Fruit fly (Drosophila melanogaster) Kc167 (cell line): ENCODE measurements around the gene CG7227.
"Not testable (repeated sequence)": the region's sequence is repeated elsewhere in the genome, so short reads cannot be mapped to it uniquely, and the experiment has no call there.

ENCODE experiments used
- Myc ChIP-seq: fragments of >200 bp; optimal IDR thresholded peaks from 2 replicates; lab custom pipeline; 2017; ENCODE audit warnings: missing external identifiers
- Sin3A ChIP-seq: fragments of >200 bp; optimal IDR thresholded peaks from 2 replicates; lab custom pipeline; 2018; ENCODE audit warnings: missing external identifiers
- h ChIP-seq: fragments of >200 bp; optimal IDR thresholded peaks from 3 replicates; lab custom pipeline; 2018; ENCODE audit warnings: missing external identifiers
- insv ChIP-seq: fragments of >200 bp; optimal IDR thresholded peaks from 3 replicates; lab custom pipeline; 2018; ENCODE audit warnings: missing external identifiers
- psq ChIP-seq: fragments of >200 bp; optimal IDR thresholded peaks from 2 replicates; lab custom pipeline; 2017; ENCODE audit warnings: missing external identifiers
- ttk ChIP-seq: sonication (Bioruptor generic); optimal IDR thresholded peaks from 2 replicates; lab custom pipeline; 2017; ENCODE audit warnings: missing external identifiers

Gene CG7227

DNA sequence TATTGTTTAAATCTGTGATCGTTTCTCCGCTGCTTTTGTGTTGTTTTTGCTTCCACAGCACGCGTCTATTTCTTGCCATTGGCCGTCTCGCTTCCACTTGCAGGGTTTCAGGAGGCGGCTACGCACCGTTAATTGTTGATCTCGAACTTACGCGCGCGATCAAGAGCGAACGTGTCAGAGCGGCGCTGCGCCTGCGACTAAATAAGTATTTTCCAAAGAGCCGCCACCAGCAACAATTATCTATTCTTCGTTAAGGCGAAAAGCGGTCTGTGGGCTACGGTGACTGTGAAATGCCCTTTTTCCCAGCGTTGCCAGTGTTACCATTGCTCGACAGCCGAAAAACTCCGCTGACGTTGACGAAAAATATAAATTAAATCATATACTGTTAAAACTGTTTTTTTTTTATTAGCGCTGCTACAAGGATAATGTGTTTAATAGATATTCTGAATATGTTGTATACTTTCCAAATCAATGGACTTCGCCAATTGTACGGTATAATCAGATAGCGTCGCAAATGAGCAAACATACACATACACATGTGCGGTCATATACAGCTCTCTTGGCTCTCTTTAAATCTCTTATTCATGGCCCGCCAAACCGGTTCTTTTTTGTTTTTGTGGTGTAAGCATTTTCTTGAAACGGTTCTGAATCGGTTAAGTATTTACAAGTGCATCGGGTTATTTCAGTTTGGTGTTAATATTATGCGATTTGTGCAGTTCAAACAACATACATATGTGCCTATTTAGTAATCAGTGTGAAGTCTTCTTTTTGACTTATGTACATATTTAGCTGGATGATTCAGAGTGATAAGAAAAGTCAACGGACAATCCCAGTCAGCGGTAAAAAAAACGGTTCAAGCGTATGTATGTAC lies 3.7 kb downstream of the CG7227 start, which contains the start of gene pes:
pes (minus strand) TSS at position 201 of the 871 bp plus-strand sequence.
- no peak for TF ChIP-seq h (lab: Kevin White, UChicago)
- TF ChIP-seq Myc (lab: Kevin White, UChicago) = no peak
- TF ChIP-seq ttk (lab: Kevin White, UChicago) = no peak
- no peak for TF ChIP-seq psq (lab: Kevin White, UChicago)

DNA sequence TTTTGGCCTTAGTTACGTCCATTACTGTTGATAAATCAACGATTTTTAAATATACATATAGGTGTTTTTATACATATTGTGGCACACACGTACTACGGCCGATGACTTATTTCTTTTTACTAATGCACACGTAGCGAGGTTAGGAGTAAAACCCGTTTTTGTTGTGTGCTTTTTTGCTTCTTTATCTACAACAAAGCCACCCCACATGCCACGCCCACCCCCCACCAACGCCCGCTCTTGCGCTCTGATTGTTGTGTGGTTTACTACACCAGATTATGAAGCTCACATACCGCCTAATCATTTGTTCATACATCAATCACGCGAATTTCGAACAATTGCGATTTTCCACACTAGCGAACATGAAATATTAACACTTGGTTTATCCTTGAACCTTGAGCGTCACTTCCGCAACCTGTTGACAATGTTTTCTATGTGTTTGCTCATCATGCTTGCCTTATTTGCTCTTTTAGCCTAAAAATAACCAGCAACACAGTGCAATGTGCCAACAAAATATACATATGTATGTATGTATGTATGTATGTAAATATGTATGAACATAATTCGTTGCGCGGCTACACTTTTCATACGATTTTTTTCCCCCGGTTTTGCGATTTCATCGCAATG lies 4.8 kb downstream of the CG7227 start:
- no peak for TF ChIP-seq insv (lab: Kevin White, UChicago)
- TF ChIP-seq Sin3A = no peak
- TF ChIP-seq h (lab: Kevin White, UChicago) = no peak
- no peak for TF ChIP-seq Myc (lab: Kevin White, UChicago)
- TF ChIP-seq psq (lab: Kevin White, UChicago) = no peak
- TF ChIP-seq ttk (lab: Kevin White, UChicago) = no peak

DNA sequence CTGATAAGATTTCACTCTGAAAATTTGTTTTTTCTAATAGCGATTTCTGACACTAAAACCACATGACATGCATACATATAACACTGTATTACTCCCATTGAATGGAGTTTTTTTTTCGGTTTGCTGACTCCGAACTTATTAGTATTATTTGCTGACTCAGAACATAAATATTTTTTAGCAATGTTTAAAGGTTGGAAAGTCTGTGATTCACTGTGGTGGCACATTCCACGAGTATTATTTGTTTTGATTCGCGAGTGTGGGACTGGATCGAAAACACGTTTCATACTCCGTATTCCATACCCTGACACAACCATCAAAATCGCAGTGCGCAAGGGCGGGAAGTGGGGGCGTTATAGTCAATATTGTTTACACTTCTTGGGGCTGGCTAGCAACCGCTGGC lies 5.3 kb downstream of the CG7227 start:
- no peak for TF ChIP-seq h (lab: Kevin White, UChicago)
- TF ChIP-seq Sin3A = no peak
- no peak for TF ChIP-seq psq (lab: Kevin White, UChicago)
- no peak for TF ChIP-seq insv (lab: Kevin White, UChicago)
- TF ChIP-seq Myc (lab: Kevin White, UChicago) = no peak
- no peak for TF ChIP-seq ttk (lab: Kevin White, UChicago)

DNA sequence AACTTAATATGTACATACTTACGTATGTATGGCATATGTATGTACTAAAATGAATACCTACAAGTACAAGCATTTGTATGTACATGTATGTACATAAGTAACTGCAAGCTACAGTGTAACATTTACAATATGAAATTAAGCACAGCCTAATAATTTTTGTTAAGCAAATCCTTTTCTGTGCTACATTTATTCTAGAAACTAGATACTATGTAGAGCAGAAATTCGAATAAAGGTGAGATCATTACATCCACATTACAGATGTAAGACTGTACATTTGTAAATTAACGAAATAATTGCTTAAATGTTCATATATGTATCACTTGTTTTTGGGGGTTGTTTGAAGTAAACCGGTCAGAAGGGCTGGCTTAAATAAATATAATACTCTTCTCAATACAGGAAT lies 6.0 kb downstream of the CG7227 start:
- TF ChIP-seq h (lab: Kevin White, UChicago) (no peak), psq (lab: Kevin White, UChicago) (no peak), Myc (lab: Kevin White, UChicago) (no peak), ttk (lab: Kevin White, UChicago) (no peak), Sin3A (no peak), insv (lab: Kevin White, UChicago) (no peak)

DNA sequence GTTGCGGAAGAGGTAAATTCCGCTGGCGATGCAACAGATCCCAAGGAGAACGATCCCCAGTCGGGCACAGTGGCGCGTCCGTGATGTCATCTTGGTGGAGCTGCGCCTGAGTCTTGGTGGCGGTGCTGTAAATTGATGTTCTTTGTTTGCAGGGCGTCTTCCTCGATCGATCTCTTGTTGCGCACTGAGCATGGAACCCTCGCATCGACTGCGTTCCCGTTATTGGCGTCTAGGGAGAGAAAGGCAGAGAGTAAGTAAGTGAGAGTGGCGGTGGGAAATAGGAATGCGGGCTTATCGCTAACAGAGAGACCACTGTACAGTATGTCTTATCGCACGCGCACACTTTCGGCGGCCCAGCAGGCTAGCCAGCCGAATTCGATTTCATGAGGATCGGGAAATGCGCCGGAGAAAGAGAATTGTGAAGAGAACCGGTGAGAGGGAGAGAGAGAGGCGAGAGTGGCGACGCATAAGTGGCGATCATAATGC lies 6.5 kb downstream of the CG7227 start:
- TF ChIP-seq psq (lab: Kevin White, UChicago) (no peak), insv (lab: Kevin White, UChicago) (no peak), Sin3A (no peak), h (lab: Kevin White, UChicago) (no peak), ttk (lab: Kevin White, UChicago) (no peak), Myc (lab: Kevin White, UChicago) (no peak)

DNA sequence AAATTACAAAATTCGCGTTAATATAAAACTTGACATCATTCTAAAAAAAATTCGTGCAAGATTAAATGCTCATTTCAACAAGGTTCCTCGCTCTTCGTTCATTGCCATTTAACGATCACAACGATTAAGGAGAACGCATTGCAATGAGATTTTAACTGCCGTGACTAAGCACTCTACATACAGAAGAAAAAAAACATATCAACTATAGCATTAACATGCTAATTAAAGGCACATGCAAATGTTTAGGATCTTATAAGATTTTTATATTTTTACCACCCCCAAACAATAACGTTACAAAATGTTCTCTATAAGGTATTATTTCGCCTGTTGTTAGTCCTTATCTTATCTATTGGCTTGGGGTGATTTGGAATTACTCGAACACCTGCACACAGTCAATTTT lies 7.2 kb downstream of the CG7227 start:
- no peak for TF ChIP-seq Myc (lab: Kevin White, UChicago)
- TF ChIP-seq psq (lab: Kevin White, UChicago) = no peak
- no peak for TF ChIP-seq insv (lab: Kevin White, UChicago)
- no peak for TF ChIP-seq Sin3A
- no peak for TF ChIP-seq h (lab: Kevin White, UChicago)
- TF ChIP-seq ttk (lab: Kevin White, UChicago) = no peak

DNA sequence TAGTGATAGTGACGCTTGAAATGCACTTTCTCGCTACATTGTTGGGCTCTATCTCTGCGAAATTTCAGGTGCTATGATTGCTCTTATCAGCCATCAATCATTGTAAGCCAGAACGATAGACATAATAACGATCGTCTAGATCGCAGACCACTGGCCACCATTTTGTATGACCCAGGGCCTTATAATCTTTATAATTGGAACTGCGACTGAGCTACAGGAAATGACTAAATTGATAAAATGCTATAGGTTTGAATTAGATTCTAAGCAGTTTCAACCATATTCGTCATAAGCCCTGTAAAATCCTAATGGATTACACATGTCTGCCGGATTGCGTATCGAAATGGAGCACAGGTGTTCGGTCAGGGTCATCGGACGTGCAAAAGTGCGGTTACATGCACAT lies 8.1 kb downstream of the CG7227 start:
- TF ChIP-seq insv (lab: Kevin White, UChicago) = no peak
- TF ChIP-seq Sin3A = no peak
- no peak for TF ChIP-seq Myc (lab: Kevin White, UChicago)
- TF ChIP-seq h (lab: Kevin White, UChicago) = no peak
- no peak for TF ChIP-seq ttk (lab: Kevin White, UChicago)

DNA sequence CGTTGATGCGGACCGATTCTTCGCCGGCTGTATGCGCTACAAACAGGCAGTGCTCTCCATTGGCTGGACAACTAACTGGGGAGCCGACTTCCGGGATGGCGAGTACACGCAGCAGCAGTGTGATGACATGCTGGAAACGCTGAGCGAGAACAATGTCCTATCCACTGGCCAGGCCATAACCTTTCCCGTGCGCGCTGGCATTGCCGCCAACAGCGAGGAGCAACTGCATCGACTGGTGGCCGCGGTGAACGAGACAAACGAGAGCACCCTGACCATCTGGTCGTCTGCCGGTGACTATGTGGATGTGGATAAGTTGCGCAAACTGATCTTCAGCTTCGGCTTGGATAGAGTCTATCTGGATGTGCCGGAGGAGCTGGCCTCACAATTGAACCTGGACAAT lies 11.7 kb downstream of the CG7227 start:
- TF ChIP-seq psq (lab: Kevin White, UChicago) (no peak), h (lab: Kevin White, UChicago) (no peak), insv (lab: Kevin White, UChicago) (no peak), ttk (lab: Kevin White, UChicago) (no peak), Myc (lab: Kevin White, UChicago) (no peak)

DNA sequence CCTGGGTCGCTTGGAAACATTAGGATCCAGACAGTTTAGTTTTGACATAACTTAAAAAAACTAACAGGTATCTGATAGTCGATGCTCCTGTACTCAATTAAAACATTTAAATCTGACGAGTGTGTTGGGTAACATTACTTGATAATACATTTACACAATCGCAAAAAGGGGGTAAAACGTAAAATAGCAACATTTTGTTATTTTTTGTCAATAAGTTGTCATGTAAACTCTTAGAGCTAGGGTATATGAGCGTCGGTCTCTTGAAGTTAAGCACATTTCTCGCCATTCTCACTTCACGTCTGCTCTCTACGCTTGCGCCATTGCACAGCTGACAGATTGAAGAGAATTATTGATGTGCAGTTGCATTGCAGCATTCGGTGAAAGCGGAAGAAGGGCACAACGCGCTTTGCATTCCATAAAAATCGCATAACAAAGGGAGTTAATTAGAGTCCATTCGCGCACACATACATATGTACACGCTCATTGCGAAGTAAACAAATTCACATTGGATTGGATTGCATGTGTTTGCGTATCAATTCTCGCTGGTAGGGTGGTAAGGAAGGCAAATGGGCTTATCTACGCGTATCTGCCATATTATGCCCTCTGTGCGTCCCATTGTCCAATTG lies 12.9 kb downstream of the CG7227 start:
- TF ChIP-seq ttk (lab: Kevin White, UChicago) (no peak), insv (lab: Kevin White, UChicago) (no peak), psq (lab: Kevin White, UChicago) (no peak), Sin3A (no peak), h (lab: Kevin White, UChicago) (no peak)

DNA sequence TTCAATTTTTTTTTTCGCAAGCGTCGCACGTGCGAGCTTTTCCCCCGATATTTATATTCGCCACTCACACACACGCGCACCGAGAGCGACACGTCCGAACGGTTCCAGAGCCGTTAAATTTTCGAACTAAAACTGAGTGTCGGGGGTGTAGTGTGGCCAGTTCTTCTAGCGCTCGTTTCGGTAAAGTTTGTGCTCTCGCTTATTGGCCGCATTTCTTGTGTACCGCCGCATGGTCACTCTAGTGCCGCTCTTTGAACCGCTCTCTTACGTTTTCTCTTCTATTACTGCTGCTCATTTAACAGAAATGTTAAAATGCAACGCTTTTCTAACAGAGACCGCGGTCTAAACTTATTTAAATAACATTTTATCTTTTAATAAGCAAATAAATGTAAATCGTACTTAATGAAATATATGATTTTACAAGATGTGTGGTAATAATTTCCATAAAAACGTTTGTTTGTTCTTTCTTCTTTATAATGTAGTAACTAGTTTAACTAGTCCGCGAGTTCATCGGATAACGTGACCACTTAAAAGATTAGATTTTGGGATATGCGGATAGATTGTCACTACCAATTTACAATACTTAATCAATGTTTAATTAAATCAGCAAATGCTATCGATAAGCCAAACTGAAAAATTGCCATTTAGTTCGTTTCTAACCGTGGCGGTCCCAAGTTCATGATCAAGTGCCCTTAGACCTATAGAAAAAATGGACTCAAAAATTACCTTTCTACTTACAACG lies 13.7 kb downstream of the CG7227 start, which contains the start of gene Snoo:
Snoo (minus strand) TSS at position 138 of the 742 bp plus-strand sequence.
- TF ChIP-seq insv (lab: Kevin White, UChicago) (no peak), psq (lab: Kevin White, UChicago) (no peak)

DNA sequence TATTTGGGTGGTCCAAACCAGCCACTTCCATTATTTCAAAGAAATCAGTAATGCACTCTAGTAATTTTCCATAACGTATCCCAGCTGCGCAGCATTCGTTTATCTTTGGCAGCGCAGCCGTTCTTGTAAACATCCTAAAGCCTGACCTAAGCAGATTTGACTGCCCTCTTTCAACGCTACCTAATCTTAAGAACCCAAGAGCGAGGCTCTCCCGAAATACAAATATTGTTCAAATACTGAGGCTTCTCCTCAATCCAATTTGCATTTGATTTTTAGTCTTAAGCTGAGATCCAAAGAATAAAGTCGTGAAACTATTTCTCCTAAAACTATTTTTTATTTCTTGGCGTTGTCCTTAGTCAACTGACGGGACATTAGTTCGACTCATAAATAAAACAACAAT lies 14.3 kb downstream of the CG7227 start, which contains the start of gene CG7231:
CG7231 (plus strand) TSS at position 301 of the 400 bp plus-strand sequence.
- not testable (repeated sequence) for TF ChIP-seq psq, insv, h (lab: Kevin White, UChicago)
